Fruit fly (Drosophila melanogaster) whole organism, prepupa: ENCODE data around the gene PolG1.
A peak's percentile ranks its signal among the peaks of the same experiment; 100 is the strongest.

Experiments
- Blimp-1 ChIP-seq: fragments of 200-800 bp; sonication (Bioruptor generic); optimal IDR thresholded peaks from 3 replicates; lab custom pipeline; 2017; ENCODE audit warnings: missing biosample characterization, missing genetic modification characterization, mild to moderate bottlenecking, moderate library complexity, missing genetic modification reagents
- CG10631 ChIP-seq: fragments of 200-800 bp; sonication (Bioruptor generic); optimal IDR thresholded peaks from 2 replicates; lab custom pipeline; 2016; ENCODE audit warnings: missing biosample characterization, missing genetic modification characterization
- CG10669 ChIP-seq: fragments of 200-800 bp; sonication (Bioruptor generic); optimal IDR thresholded peaks from 3 replicates; lab custom pipeline; 2018; ENCODE audit warnings: missing biosample characterization, mild to moderate bottlenecking, missing genetic modification characterization, moderate library complexity
- CG11294 ChIP-seq: fragments of 200-800 bp; sonication (Bioruptor generic); IDR thresholded peaks from 2 replicates; pipeline ENCODE4 v1.3.6; 2022; ENCODE audit warnings: missing biosample characterization, missing genetic modification characterization
- CG11762 ChIP-seq: fragments of 200-800 bp; sonication (Bioruptor generic); optimal IDR thresholded peaks from 3 replicates; lab custom pipeline; 2016; ENCODE audit warnings: missing biosample characterization, missing genetic modification characterization; ENCODE audit not compliant: insufficient read depth
- CG15336 ChIP-seq: fragments of 200-800 bp; sonication (Bioruptor generic); IDR thresholded peaks from 2 replicates; pipeline ENCODE4 v1.3.6; 2022; ENCODE audit warnings: missing biosample characterization, missing genetic modification characterization
- CG1621 ChIP-seq: fragments of 200-800 bp; sonication (Bioruptor generic); optimal IDR thresholded peaks from 3 replicates; lab custom pipeline; 2018; ENCODE audit warnings: missing biosample characterization, mild to moderate bottlenecking, missing genetic modification characterization
- CG16779 ChIP-seq: fragments of 200-800 bp; sonication (Bioruptor generic); optimal IDR thresholded peaks from 3 replicates; lab custom pipeline; 2017; ENCODE audit warnings: missing biosample characterization, mild to moderate bottlenecking, missing genetic modification characterization
- CG34406 ChIP-seq: fragments of 200-800 bp; sonication (Bioruptor generic); optimal IDR thresholded peaks from 3 replicates; lab custom pipeline; 2016; ENCODE audit warnings: missing biosample characterization, missing genetic modification characterization
- CG4318 ChIP-seq: fragments of 200-800 bp; sonication (Bioruptor generic); optimal IDR thresholded peaks from 3 replicates; lab custom pipeline; 2017; ENCODE audit warnings: missing biosample characterization, mild to moderate bottlenecking, missing genetic modification characterization
- CG6163 ChIP-seq: fragments of 200-800 bp; sonication (Bioruptor generic); IDR thresholded peaks from 3 replicates; pipeline ENCODE4 v1.3.6; 2022; ENCODE audit warnings: missing biosample characterization, missing genetic modification characterization
- CG6276 ChIP-seq: fragments of 200-800 bp; sonication (Bioruptor generic); optimal IDR thresholded peaks from 2 replicates; lab custom pipeline; 2017; ENCODE audit warnings: missing biosample characterization, mild to moderate bottlenecking, missing genetic modification characterization
- CG6792 ChIP-seq: fragments of 200-800 bp; sonication (Bioruptor generic); optimal IDR thresholded peaks from 3 replicates; lab custom pipeline; 2016; ENCODE audit warnings: missing biosample characterization, missing genetic modification characterization
- CG6854 ChIP-seq: fragments of 200-800 bp; sonication (Bioruptor generic); optimal IDR thresholded peaks from 2 replicates; lab custom pipeline; 2017; ENCODE audit warnings: missing biosample characterization, mild to moderate bottlenecking, missing genetic modification characterization
- CG7368 ChIP-seq: fragments of 200-800 bp; sonication (Bioruptor generic); optimal IDR thresholded peaks from 3 replicates; lab custom pipeline; 2016; ENCODE audit warnings: missing biosample characterization, missing genetic modification characterization
- CG8119 ChIP-seq: fragments of 200-800 bp; sonication (Bioruptor generic); IDR thresholded peaks from 3 replicates; pipeline ENCODE4 v1.3.6; 2022; ENCODE audit warnings: missing biosample characterization, missing genetic modification characterization
- CG8319 ChIP-seq: fragments of 200-800 bp; sonication (Bioruptor generic); optimal IDR thresholded peaks from 3 replicates; lab custom pipeline; 2016; ENCODE audit warnings: missing biosample characterization, missing genetic modification characterization
- CG8632 ChIP-seq: fragments of 200-800 bp; sonication (Bioruptor generic); optimal IDR thresholded peaks from 3 replicates; lab custom pipeline; 2016; ENCODE audit warnings: missing biosample characterization, missing genetic modification characterization
- CG9139 ChIP-seq: fragments of 200-800 bp; sonication (Bioruptor generic); optimal IDR thresholded peaks from 3 replicates; lab custom pipeline; 2017; ENCODE audit warnings: missing biosample characterization, mild to moderate bottlenecking, missing genetic modification characterization
- Eip75B ChIP-seq: fragments of 200-800 bp; sonication (Bioruptor generic); optimal IDR thresholded peaks from 3 replicates; lab custom pipeline; 2016; ENCODE audit warnings: missing biosample characterization, missing genetic modification characterization
- Eip78C ChIP-seq: fragments of 200-800 bp; sonication (Bioruptor generic); peaks from one replicate; lab custom pipeline; 2016; ENCODE audit warnings: missing biosample characterization, missing genetic modification characterization
- Ets21C ChIP-seq: fragments of 200-800 bp; sonication (Bioruptor generic); optimal IDR thresholded peaks from 3 replicates; lab custom pipeline; 2016; ENCODE audit warnings: missing biosample characterization, missing genetic modification characterization
- Gug ChIP-seq: fragments of 200-800 bp; sonication (Bioruptor generic); IDR thresholded peaks from 2 replicates; pipeline ENCODE4 v1.3.6; 2022; ENCODE audit warnings: missing biosample characterization, missing genetic modification characterization
- Hr4 ChIP-seq: fragments of 200-800 bp; sonication (Bioruptor generic); optimal IDR thresholded peaks from 3 replicates; lab custom pipeline; 2016; ENCODE audit warnings: missing biosample characterization, missing genetic modification characterization
- Lpt ChIP-seq: fragments of 200-800 bp; sonication (Bioruptor generic); optimal IDR thresholded peaks from 3 replicates; lab custom pipeline; 2016; ENCODE audit warnings: missing biosample characterization, missing genetic modification characterization
- Met ChIP-seq: fragments of 200-800 bp; sonication (Bioruptor generic); optimal IDR thresholded peaks from 3 replicates; lab custom pipeline; 2016; ENCODE audit warnings: missing biosample characterization, missing genetic modification characterization
- OdsH ChIP-seq: fragments of 200-800 bp; sonication (Bioruptor generic); optimal IDR thresholded peaks from 3 replicates; lab custom pipeline; 2016; ENCODE audit warnings: missing biosample characterization, missing genetic modification characterization
- Smox ChIP-seq: fragments of 200-800 bp; sonication (Bioruptor generic); optimal IDR thresholded peaks from 3 replicates; lab custom pipeline; 2016; ENCODE audit warnings: missing biosample characterization, missing genetic modification characterization
- Sox14 ChIP-seq: fragments of 200-800 bp; sonication (Bioruptor generic); optimal IDR thresholded peaks from 3 replicates; lab custom pipeline; 2016; ENCODE audit warnings: missing biosample characterization, missing genetic modification characterization
- acj6 ChIP-seq: fragments of 200-800 bp; sonication (Bioruptor generic); optimal IDR thresholded peaks from 3 replicates; lab custom pipeline; 2016; ENCODE audit warnings: missing biosample characterization, missing genetic modification characterization
- dac ChIP-seq: fragments of 200-800 bp; sonication (Bioruptor generic); optimal IDR thresholded peaks from 2 replicates; lab custom pipeline; 2017; ENCODE audit warnings: missing biosample characterization, mild to moderate bottlenecking, missing genetic modification characterization
- dsx ChIP-seq: fragments of 200-800 bp; optimal IDR thresholded peaks from 3 replicates; lab custom pipeline; 2019; ENCODE audit warnings: missing biosample characterization, mild to moderate bottlenecking, missing genetic modification characterization, moderate library complexity; ENCODE audit not compliant: poor library complexity, severe bottlenecking
- eg ChIP-seq: fragments of 200-800 bp; sonication (Bioruptor generic); IDR thresholded peaks from 3 replicates; pipeline ENCODE4 v1.3.6; 2022; ENCODE audit warnings: missing biosample characterization, missing genetic modification characterization
- esn ChIP-seq: fragments of 200-800 bp; sonication (Bioruptor generic); optimal IDR thresholded peaks from 2 replicates; lab custom pipeline; 2016; ENCODE audit warnings: missing biosample characterization, mild to moderate bottlenecking, missing genetic modification characterization, moderate library complexity
- fd59A ChIP-seq: fragments of 200-800 bp; sonication (Bioruptor generic); optimal IDR thresholded peaks from 2 replicates; lab custom pipeline; 2017; ENCODE audit warnings: missing biosample characterization, mild to moderate bottlenecking, missing genetic modification characterization, missing genetic modification reagents
- fd85E ChIP-seq: fragments of 200-800 bp; sonication (Bioruptor generic); optimal IDR thresholded peaks from 3 replicates; lab custom pipeline; 2016; ENCODE audit warnings: missing biosample characterization, missing genetic modification characterization
- lz ChIP-seq: fragments of 200-800 bp; sonication (Bioruptor generic); optimal IDR thresholded peaks from 3 replicates; lab custom pipeline; 2016; ENCODE audit warnings: missing biosample characterization, missing genetic modification characterization
- salr ChIP-seq, 2 experiments: fragments of 200-800 bp; sonication (Bioruptor generic); optimal IDR thresholded peaks; 3 replicates each; lab custom pipeline; 2016 to 2018; ENCODE audit warnings: missing biosample characterization in 2 of 2, missing genetic modification characterization in 2 of 2, mild to moderate bottlenecking in 1 of 2
- ss ChIP-seq, 2 experiments: fragments of 200-800 bp; sonication (Bioruptor generic); optimal IDR thresholded peaks; 2 replicates in 1 of 2; 3 replicates in 1 of 2; lab custom pipeline; 2017 to 2018; ENCODE audit warnings: mild to moderate bottlenecking in 2 of 2, missing biosample characterization in 2 of 2, missing genetic modification characterization in 2 of 2, moderate library complexity in 1 of 2
- svp ChIP-seq: fragments of 200-800 bp; sonication (Bioruptor generic); peaks from one replicate; lab custom pipeline; 2016; ENCODE audit warnings: missing biosample characterization, missing genetic modification characterization
- topi ChIP-seq: fragments of 200-800 bp; sonication (Bioruptor generic); optimal IDR thresholded peaks from 3 replicates; lab custom pipeline; 2016; ENCODE audit warnings: missing biosample characterization, missing genetic modification characterization
- vri ChIP-seq: fragments of 200-800 bp; sonication (Bioruptor generic); optimal IDR thresholded peaks from 3 replicates; lab custom pipeline; 2016; ENCODE audit warnings: missing biosample characterization, mild to moderate bottlenecking, missing genetic modification characterization

Gene PolG1

DNA sequence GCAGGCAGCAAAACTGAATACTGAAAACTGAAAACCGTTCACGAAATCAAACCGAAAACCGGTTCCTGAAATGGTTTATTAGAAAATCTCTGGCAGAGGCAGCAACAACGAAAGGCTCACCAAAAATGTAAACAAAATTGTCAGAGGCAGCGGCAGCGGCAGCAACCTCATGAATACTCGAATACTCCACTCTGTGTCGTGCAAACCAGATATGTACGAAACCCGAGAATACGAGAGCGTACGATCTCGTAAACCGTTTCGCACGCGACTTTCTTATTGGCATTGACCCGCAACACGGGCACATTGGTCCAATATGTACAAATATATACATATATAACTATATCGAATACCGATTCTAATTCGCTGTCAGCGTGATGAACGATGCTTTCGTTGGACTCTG is 10.0 kb upstream of the PolG1 start:
- TF ChIP-seq Blimp-1 (GFP tag; lab: Kevin White, UChicago) (peak; percentile 29), CG11294 (no peak), svp (GFP tag; lab: Kevin White, UChicago) (peak; percentile 92), ss (GFP tag; optimal IDR thresholded peaks at IDR 0.05; lab: Kevin White, UChicago) (peak in 1 of 2 experiments; percentile 60), topi (GFP tag; lab: Kevin White, UChicago) (peak; percentile 4), esn (GFP tag; lab: Kevin White, UChicago) (no peak), Eip78C (GFP tag; lab: Kevin White, UChicago) (peak; percentile 79), Lpt (GFP tag; lab: Kevin White, UChicago) (peak; percentile 20), CG6163 (GFP tag; lab: Robert Waterston, UW) (0 out of 3 replicates have a peak, but pooled peaks have one; percentile 35), vri (GFP tag; lab: Kevin White, UChicago) (peak; percentile 16)

DNA sequence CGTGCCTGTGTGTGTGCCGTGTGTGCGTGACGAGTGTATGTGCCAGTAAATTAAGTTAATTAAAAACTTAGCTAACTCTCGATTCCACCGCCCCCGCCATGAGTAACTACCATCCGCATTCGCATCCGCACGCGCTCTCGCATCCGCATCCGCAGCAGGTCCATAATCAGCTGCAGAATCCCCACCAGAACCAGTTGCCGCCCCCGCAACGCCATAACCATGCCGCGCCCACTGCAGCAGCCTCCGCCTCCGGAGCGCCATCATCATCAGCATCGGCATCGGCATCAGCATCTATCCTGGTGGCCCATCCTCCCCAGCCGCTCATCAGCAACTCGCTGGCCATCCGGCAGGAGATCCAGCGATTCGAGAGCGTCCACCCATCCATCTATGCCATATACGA is 8.4 kb upstream of the PolG1 start:
- TF ChIP-seq Lpt (GFP tag; lab: Kevin White, UChicago) (no peak), CG6163 (GFP tag; lab: Robert Waterston, UW) (no peak), eg (0 out of 3 replicates have a peak, but pooled peaks have one; percentile 19), Met (GFP tag; lab: Kevin White, UChicago) (no peak), CG11762 (GFP tag; lab: Kevin White, UChicago) (no peak), Hr4 (GFP tag; lab: Kevin White, UChicago) (no peak)

DNA sequence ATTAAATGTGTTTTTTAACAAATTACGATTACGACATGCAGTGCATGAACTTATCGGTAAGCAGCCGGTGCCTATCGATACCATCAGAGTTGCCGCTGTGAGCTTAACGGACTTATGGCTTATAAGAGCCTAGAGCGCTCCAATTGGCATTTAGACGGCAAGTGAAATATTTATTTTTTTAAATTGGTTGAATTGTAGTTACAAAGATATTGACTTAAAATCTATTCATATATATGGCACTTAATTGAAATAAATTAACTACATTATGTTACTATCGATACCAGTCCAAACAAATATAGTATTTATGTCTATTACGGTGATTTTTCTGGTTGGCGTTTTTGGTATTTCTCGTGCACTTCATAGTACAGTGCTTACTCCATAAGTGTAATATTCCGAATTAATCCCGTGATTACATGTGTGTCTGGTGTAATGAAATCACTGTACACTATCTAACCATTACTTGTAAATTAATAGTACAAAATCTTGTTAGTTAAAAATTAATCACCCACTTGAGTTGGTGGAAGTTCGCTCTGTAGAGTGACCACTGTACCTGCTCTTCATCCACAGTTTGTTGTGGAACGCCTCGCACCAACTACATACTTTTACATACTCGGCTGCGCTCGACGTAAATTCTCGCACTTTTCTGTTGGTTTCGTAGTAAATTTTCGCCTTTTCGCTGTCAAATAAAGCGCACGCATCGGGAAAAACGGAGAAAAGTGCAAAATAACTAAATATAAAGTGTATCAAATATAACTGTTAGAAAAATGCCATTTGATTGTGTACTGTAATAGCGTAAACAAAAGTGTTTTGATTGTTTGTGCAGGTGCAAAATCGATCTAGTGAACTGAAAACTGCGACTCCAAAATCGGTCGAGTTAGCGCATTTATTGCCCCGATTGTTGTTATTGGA is 7.7 kb upstream of the PolG1 start, which contains the start of the genes mRpS23 and CenG1A:
Gene mRpS23 (minus strand): TSS at position 71 of the 909 bp plus-strand sequence.
Gene CenG1A (plus strand): TSS at position 563 of the 909 bp plus-strand sequence.
- TF ChIP-seq CG1621 (tag; lab: Kevin White, UChicago) = peak; percentile 100
- TF ChIP-seq salr (GFP tag; optimal IDR thresholded peaks at IDR 0.05; lab: Kevin White, UChicago) = peak; percentile 100
- peak; percentile 100 for TF ChIP-seq vri (GFP tag; lab: Kevin White, UChicago)
- TF ChIP-seq Eip78C (GFP tag; lab: Kevin White, UChicago) = peak; percentile 100
- TF ChIP-seq ss (GFP tag; optimal IDR thresholded peaks at IDR 0.05; lab: Kevin White, UChicago) = peak; percentile 100
- TF ChIP-seq CG6276 (GFP tag; lab: Kevin White, UChicago) = peak; percentile 100
- peak; percentile 100 for TF ChIP-seq Gug (GFP tag; lab: Robert Waterston, UW)
- peak; percentile 100 for TF ChIP-seq topi (GFP tag; lab: Kevin White, UChicago)
- peak; percentile 100 for TF ChIP-seq Eip75B (GFP tag; lab: Kevin White, UChicago)
- peak; percentile 99 for TF ChIP-seq dsx (GFP tag; lab: Kevin White, UChicago)
- peak; percentile 100 for TF ChIP-seq Smox (GFP tag; lab: Kevin White, UChicago)
- TF ChIP-seq CG6792 (GFP tag; lab: Kevin White, UChicago) = peak; percentile 100
- peak; percentile 100 for TF ChIP-seq CG8632 (GFP tag; lab: Kevin White, UChicago)
- TF ChIP-seq CG10669 = peak; percentile 100
- TF ChIP-seq CG16779 (tag; lab: Kevin White, UChicago) = peak; percentile 99
- TF ChIP-seq Lpt (GFP tag; lab: Kevin White, UChicago) = peak; percentile 100
- peak; percentile 100 for TF ChIP-seq Sox14 (GFP tag; lab: Kevin White, UChicago)
- peak; percentile 100 for TF ChIP-seq lz
- peak; percentile 100 for TF ChIP-seq CG8319 (GFP tag; lab: Kevin White, UChicago)
- TF ChIP-seq Blimp-1 (GFP tag; lab: Kevin White, UChicago) = peak; percentile 98
- peak; percentile 100 for TF ChIP-seq svp (GFP tag; lab: Kevin White, UChicago)
- TF ChIP-seq CG15336 = peak; percentile 100
- peak; percentile 100 for TF ChIP-seq CG8119 (GFP tag; lab: Robert Waterston, UW)
- TF ChIP-seq fd85E (GFP tag; lab: Kevin White, UChicago) = peak; percentile 99
- peak; percentile 99 for TF ChIP-seq CG9139 (GFP tag; lab: Kevin White, UChicago)
- peak; percentile 100 for TF ChIP-seq eg
- TF ChIP-seq Hr4 (GFP tag; lab: Kevin White, UChicago) = peak; percentile 100
- TF ChIP-seq CG7368 = peak; percentile 100
- TF ChIP-seq CG4318 (GFP tag; lab: Kevin White, UChicago) = peak; percentile 100
- peak; percentile 100 for TF ChIP-seq Ets21C
- TF ChIP-seq CG6163 (GFP tag; lab: Robert Waterston, UW) = peak; percentile 100
- peak; percentile 99 for TF ChIP-seq dac (GFP tag; lab: Kevin White, UChicago)
- TF ChIP-seq CG6854 = peak; percentile 100
- peak; percentile 100 for TF ChIP-seq CG10631 (GFP tag; lab: Kevin White, UChicago)
- peak; percentile 100 for TF ChIP-seq CG11762 (GFP tag; lab: Kevin White, UChicago)
- peak; percentile 100 for TF ChIP-seq esn (GFP tag; lab: Kevin White, UChicago)
- TF ChIP-seq fd59A (GFP tag; lab: Kevin White, UChicago) = peak; percentile 100
- peak; percentile 100 for TF ChIP-seq OdsH (GFP tag; lab: Kevin White, UChicago)
- peak; percentile 100 for TF ChIP-seq acj6
- peak; percentile 100 for TF ChIP-seq CG34406 (GFP tag; lab: Kevin White, UChicago)
